Worm (Caenorhabditis elegans) whole organism, L2 larva: ENCODE data around the gene Y38E10A.28.

Experiments used
- F13H6.1 ChIP-seq: sonication (generic microtip); optimal IDR thresholded peaks from 2 replicates; lab custom pipeline; 2016; ENCODE audit warnings: missing genetic modification characterization, missing compliant biosample characterization
- aly-2 ChIP-seq: fragments of 150-350 bp; optimal IDR thresholded peaks from 2 replicates; lab custom pipeline; 2014; ENCODE audit warnings: missing biosample characterization, missing genetic modification characterization
- ama-1 ChIP-seq: fragments of 150-350 bp; optimal IDR thresholded peaks from 2 replicates; lab custom pipeline; 2018; ENCODE audit warnings: inconsistent platforms
- ceh-82 ChIP-seq: fragments of 150-350 bp; optimal IDR thresholded peaks from 2 replicates; lab custom pipeline; 2014; ENCODE audit warnings: missing biosample characterization, missing genetic modification characterization
- elt-1 ChIP-seq: fragments of 150-350 bp; optimal IDR thresholded peaks from 2 replicates; lab custom pipeline; 2014; ENCODE audit warnings: missing biosample characterization, missing genetic modification characterization
- elt-3 ChIP-seq: sonication (generic microtip); optimal IDR thresholded peaks from 2 replicates; lab custom pipeline; 2017; ENCODE audit warnings: missing biosample characterization, missing genetic modification characterization
- nhr-237 ChIP-seq: fragments of 150-350 bp; optimal IDR thresholded peaks from 2 replicates; lab custom pipeline; 2014; ENCODE audit warnings: missing biosample characterization, missing genetic modification characterization
- nhr-25 ChIP-seq: fragments of 150-350 bp; sonication (generic microtip); optimal IDR thresholded peaks from 3 replicates; lab custom pipeline; 2014; ENCODE audit warnings: missing biosample characterization, missing genetic modification characterization
- snpc-4 ChIP-seq: fragments of 150-350 bp; optimal IDR thresholded peaks from 2 replicates; lab custom pipeline; 2014; ENCODE audit warnings: missing biosample characterization, missing genetic modification characterization
- unc-39 ChIP-seq: fragments of 150-350 bp; optimal IDR thresholded peaks from 2 replicates; lab custom pipeline; 2014; ENCODE audit warnings: missing biosample characterization, missing genetic modification characterization
- unc-62 ChIP-seq: fragments of 150-350 bp; optimal IDR thresholded peaks from 2 replicates; lab custom pipeline; 2014; ENCODE audit warnings: missing biosample characterization, missing genetic modification reagents, missing genetic modification characterization

- no peak for TF ChIP-seq ceh-82
- no peak for TF ChIP-seq ama-1 (lab: Kevin White, UChicago)
- TF ChIP-seq unc-39 (tag; lab: Kevin White, UChicago) = no peak
- no peak for TF ChIP-seq elt-1 (tag; lab: Kevin White, UChicago)
- TF ChIP-seq nhr-237 (tag; lab: Kevin White, UChicago) = no peak
- no peak for TF ChIP-seq unc-62 (GFP tag; lab: Kevin White, UChicago)
- no peak for TF ChIP-seq aly-2
- no peak for TF ChIP-seq snpc-4 (tag; lab: Kevin White, UChicago)
- no peak for TF ChIP-seq nhr-25
- TF ChIP-seq F13H6.1 (tag; lab: Kevin White, UChicago) = no peak
- TF ChIP-seq elt-3 (tag; lab: Kevin White, UChicago) = no peak
Observed at ce11 chrII:12661930-12662329, 32.4 kb downstream of the Y38E10A.28 start.
